Fruit fly (Drosophila melanogaster) whole organism, adult: ENCODE measurements around the gene CG14151.

ENCODE experiments used
- CG11617 ChIP-seq: fragments of 200-800 bp; sonication (Bioruptor generic); optimal IDR thresholded peaks from 2 replicates; lab custom pipeline; 2017; ENCODE audit warnings: mild to moderate bottlenecking, missing biosample characterization, missing genetic modification reagents, missing genetic modification characterization
- cic ChIP-seq: fragments of 200-800 bp; sonication (Bioruptor generic); optimal IDR thresholded peaks from 2 replicates; lab custom pipeline; 2017; ENCODE audit warnings: missing biosample characterization, mild to moderate bottlenecking, missing genetic modification characterization, moderate library complexity
- cnc ChIP-seq, 2 experiments: fragments of >200 bp; optimal IDR thresholded peaks; 2 replicates each; lab custom pipeline; 2017
- kay ChIP-seq: fragments of 200-800 bp; sonication (Bioruptor generic); peaks from one replicate; lab custom pipeline; 2016; ENCODE audit warnings: missing biosample characterization, missing genetic modification characterization, borderline replicate concordance
- ovo ChIP-seq: fragments of 200-800 bp; sonication (Bioruptor generic); optimal IDR thresholded peaks from 2 replicates; lab custom pipeline; 2016; ENCODE audit warnings: missing biosample characterization, missing genetic modification characterization

DNA sequence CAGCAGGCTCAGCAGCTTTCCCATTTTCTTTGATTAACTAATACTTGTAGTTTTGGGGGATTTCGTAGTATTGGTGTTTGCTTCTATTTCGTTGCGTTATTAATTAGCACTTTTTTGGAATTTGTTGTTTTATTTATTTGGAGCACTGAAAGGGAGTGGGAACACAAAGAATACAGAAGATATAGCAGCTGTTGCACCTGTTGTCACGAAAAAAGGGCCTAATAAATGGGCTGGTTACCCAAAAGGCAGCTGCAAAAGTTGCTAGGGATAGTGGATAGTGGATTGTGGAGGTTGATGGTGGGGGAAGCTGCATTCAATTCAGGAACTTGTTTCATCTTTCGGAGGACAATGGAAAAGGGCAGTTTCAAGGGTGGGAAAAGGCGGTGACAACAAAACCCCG is 31.2 kb upstream of the CG14151 start:
- TF ChIP-seq CG11617 (no peak), ovo (GFP tag; lab: Kevin White, UChicago) (no peak), kay (GFP tag; lab: Kevin White, UChicago) (no peak), cnc (optimal IDR thresholded peaks at IDR 0.05; lab: Kevin White, UChicago) (no peak), cic (GFP tag; lab: Kevin White, UChicago) (no peak)
